Worm (Caenorhabditis elegans): ENCODE results near the gene Y53F4B.36.

The Y53F4B.36 gene

ce11 chrII:15174915-15175548 lies 711 bp upstream of the Y53F4B.36 start, which contains the start of gene gst-31 (continued):
- no peak for TF ChIP-seq fkh-4 (tag; optimal IDR thresholded peaks at IDR 0.05; ENCODE audit: borderline replicate concordance)
- no peak for TF ChIP-seq grh-1 (GFP tag; IDR thresholded peaks at IDR 0.05)
- no peak for TF ChIP-seq swsn-7 (tag; optimal IDR thresholded peaks at IDR 0.05)
- no peak for TF ChIP-seq egl-27 (tag; optimal IDR thresholded peaks at IDR 0.05)
- no peak for TF ChIP-seq fos-1 (tag; optimal IDR thresholded peaks at IDR 0.05)
- no peak for TF ChIP-seq tlp-1 (tag; optimal IDR thresholded peaks at IDR 0.05)
- no peak for TF ChIP-seq mdl-1 (tag; optimal IDR thresholded peaks at IDR 0.05)
- TF ChIP-seq dpl-1 (GFP tag; optimal IDR thresholded peaks at IDR 0.05) = no peak

ce11 chrII:15178494-15178893 lies 2.8 kb downstream of the Y53F4B.36 start, which contains the start of gene gst-32:
Gene gst-32 (minus strand): TSS chrII:15178594.
- TF ChIP-seq jun-1 (tag; optimal IDR thresholded peaks at IDR 0.05) (no peak), pqm-1 (tag; optimal IDR thresholded peaks at IDR 0.05) (no peak), nhr-47 (tag; optimal IDR thresholded peaks at IDR 0.05) (no peak), nhr-85 (tag) (peak; percentile 22), unc-98 (GFP tag; IDR thresholded peaks at IDR 0.05) (no peak), snpc-4 (tag; optimal IDR thresholded peaks at IDR 0.05) (no peak)

DNA sequence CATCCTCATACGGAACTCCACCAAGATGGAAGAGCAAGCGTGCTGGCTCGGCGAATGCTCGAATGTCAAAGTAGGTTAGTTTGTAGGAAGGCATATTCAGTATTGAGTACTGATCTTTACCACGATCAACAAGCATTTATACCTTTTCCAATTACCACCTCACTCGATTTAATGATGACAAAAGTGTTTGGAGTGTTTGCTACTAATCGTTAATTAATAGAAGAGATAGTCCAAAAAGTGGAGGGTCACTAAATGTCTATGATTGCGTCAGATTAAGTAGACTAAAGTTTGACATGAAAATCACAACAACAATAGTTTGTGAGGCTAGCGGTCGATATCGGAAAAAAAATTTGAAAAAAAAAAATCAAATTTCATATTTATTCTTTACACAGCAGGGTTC lies 7.4 kb downstream of the Y53F4B.36 start, which contains the start of gene gst-34:
Gene gst-34, minus strand, starts transcription at position 101 of the 400 bp plus-strand sequence.
- TF ChIP-seq nhr-85 (tag) (peak; percentile 30), unc-130 (tag; optimal IDR thresholded peaks at IDR 0.05) (no peak), blmp-1 (tag; optimal IDR thresholded peaks at IDR 0.05) (peak; percentile 2), hpl-2 (GFP tag; optimal IDR thresholded peaks at IDR 0.05) (no peak)

DNA sequence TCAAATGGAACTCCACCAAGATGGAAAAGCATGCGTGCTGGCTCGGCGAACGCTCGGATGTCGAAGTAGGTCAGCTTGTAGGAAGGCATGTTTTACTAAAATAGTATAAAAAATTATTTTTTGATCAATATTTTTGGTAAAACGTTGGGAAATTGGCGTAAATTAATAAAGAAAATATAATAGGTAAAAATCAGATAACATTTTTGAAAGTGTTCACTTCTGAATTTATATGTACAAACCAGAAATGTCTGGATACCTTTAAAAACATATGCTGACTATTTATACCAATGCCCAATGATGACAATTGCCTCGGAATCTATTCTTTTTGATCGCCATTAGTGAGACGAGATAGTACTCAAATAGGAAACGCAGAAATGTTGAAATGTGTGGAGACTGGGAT lies 9.5 kb downstream of the Y53F4B.36 start, which contains the start of gene gst-35:
Gene gst-35, minus strand, starts transcription at position 101 of the 400 bp plus-strand sequence.
- TF ChIP-seq nhr-28 (tag; optimal IDR thresholded peaks at IDR 0.05) (no peak), skn-1 (tag; optimal IDR thresholded peaks at IDR 0.05) (peak; percentile 49)

- TF ChIP-seq fos-1 (tag; optimal IDR thresholded peaks at IDR 0.05) = peak; percentile 12
- TF ChIP-seq mdl-1 (tag; optimal IDR thresholded peaks at IDR 0.05) = peak in 1 of 2 experiments; percentile 39
- no peak for TF ChIP-seq lin-13 (GFP tag; optimal IDR thresholded peaks at IDR 0.05)
- peak; percentile 79 for TF ChIP-seq fkh-8 (tag; optimal IDR thresholded peaks at IDR 0.05)
- TF ChIP-seq efl-1 (optimal IDR thresholded peaks at IDR 0.05) = peak; percentile 35 to 41
- peak; percentile 14 to 84 for TF ChIP-seq efl-1 (GFP tag; optimal IDR thresholded peaks at IDR 0.05 in 1 of 2)
- no peak for TF ChIP-seq nhr-77 (tag; optimal IDR thresholded peaks at IDR 0.05)
- peak; percentile 47 for TF ChIP-seq nhr-71 (tag; optimal IDR thresholded peaks at IDR 0.05)
- TF ChIP-seq swsn-7 (tag; optimal IDR thresholded peaks at IDR 0.05) = peak; percentile 48
- TF ChIP-seq hpl-2 (GFP tag; optimal IDR thresholded peaks at IDR 0.05) = no peak
- no peak for TF ChIP-seq unc-62 (GFP tag; optimal IDR thresholded peaks at IDR 0.05)
- peak in 1 of 3 experiments; percentile 13 for TF ChIP-seq dpl-1 (GFP tag; optimal IDR thresholded peaks at IDR 0.05)
- no peak for TF ChIP-seq pqm-1 (tag; optimal IDR thresholded peaks at IDR 0.05)
- TF ChIP-seq ceh-8 (GFP tag; optimal IDR thresholded peaks at IDR 0.05) = no peak
- TF ChIP-seq tbx-2 (tag; optimal IDR thresholded peaks at IDR 0.05) = no peak
- peak; percentile 13 for TF ChIP-seq dsc-1 (tag; optimal IDR thresholded peaks at IDR 0.05)
- TF ChIP-seq lin-14 (GFP tag; optimal IDR thresholded peaks at IDR 0.05) = peak; percentile 80
- TF ChIP-seq isw-1 (GFP tag; IDR thresholded peaks at IDR 0.05) = peak; percentile 29
- peak; percentile 47 for TF ChIP-seq fkh-10 (GFP tag; optimal IDR thresholded peaks at IDR 0.05)
- peak; percentile 19 to 29 for TF ChIP-seq lsy-2 (tag; optimal IDR thresholded peaks at IDR 0.05)
- TF ChIP-seq nhr-47 (tag; optimal IDR thresholded peaks at IDR 0.05) = peak; percentile 48
- TF ChIP-seq egl-13 (tag; optimal IDR thresholded peaks at IDR 0.05) = peak; percentile 57
- TF ChIP-seq mep-1 (tag; optimal IDR thresholded peaks at IDR 0.05) = peak; percentile 28
- TF ChIP-seq lin-35 (GFP tag; optimal IDR thresholded peaks at IDR 0.05) = peak in 1 of 2 experiments; percentile 41
- peak in 2 of 3 experiments; percentile 28 to 50 for TF ChIP-seq ceh-82 (tag; optimal IDR thresholded peaks at IDR 0.05)
- peak; percentile 29 for TF ChIP-seq snu-23 (GFP tag; optimal IDR thresholded peaks at IDR 0.05)
Observed at ce11 chrII:15189956-15190355, 14.2 kb downstream of the Y53F4B.36 start.

Measured in whole organism, L1 larva.